Fruit fly (Drosophila melanogaster) ovary, adult (tissue): ENCODE data around the gene CG13658.

Experiments used
- CG17801 ChIP-seq: fragments of 200-800 bp; optimal IDR thresholded peaks from 2 replicates; lab custom pipeline; 2019; ENCODE audit warnings: missing biosample characterization, mild to moderate bottlenecking, missing genetic modification characterization, moderate library complexity; ENCODE audit not compliant: partially characterized antibody

The CG13658 gene

dm6 chr3R:25287128-25287527 is at the start of gene CG13658:
Gene CG13658 (plus strand): TSS chr3R:25287474.
- TF ChIP-seq CG17801: peak; percentile 40

dm6 chr3R:25238771-25239700 is 48.2 kb upstream of the CG13658 start:
- TF ChIP-seq CG17801: no peak

dm6 chr3R:25239880-25240279 is 47.4 kb upstream of the CG13658 start, which contains the start of gene to:
Gene to (plus strand): TSS chr3R:25240180.
- TF ChIP-seq CG17801: no peak

- TF ChIP-seq CG17801: no peak
These were observed 45.7 kb upstream of the CG13658 start, which contains the start of gene CG11854 for dm6 chr3R:25241507-25242070. Gene CG11854 (plus strand): TSS chr3R:25242020.

- TF ChIP-seq CG17801: no peak
These were observed 42.0 kb upstream of the CG13658 start, which contains the start of gene bam for dm6 chr3R:25245052-25245813. Gene bam (minus strand): TSS chr3R:25245109.

- peak; percentile 89 for TF ChIP-seq CG17801
These were observed 39.9 kb upstream of the CG13658 start, which contains the start of the genes RpS27 and Nup37 for dm6 chr3R:25247379-25247869. Gene RpS27 (minus strand): TSS chr3R:25247514. Gene Nup37 (plus strand): TSS chr3R:25247658.

- peak; percentile 66 for TF ChIP-seq CG17801
These were observed 37.8 kb upstream of the CG13658 start, which contains the start of gene Nup358 for dm6 chr3R:25249145-25250141. Gene Nup358 (plus strand): TSS chr3R:25249348.

- peak; percentile 97 for TF ChIP-seq CG17801
These were observed 28.5 kb upstream of the CG13658 start, which contains the start of gene CG11857 for dm6 chr3R:25258628-25259240. Gene CG11857 (plus strand): TSS chr3R:25258898.

dm6 chr3R:25260670-25261069 is 26.6 kb upstream of the CG13658 start:
- no peak for TF ChIP-seq CG17801

dm6 chr3R:25262322-25262761 is 24.9 kb upstream of the CG13658 start, which contains the start of the genes Kdsr and CG11858:
Gene Kdsr (minus strand): TSS chr3R:25262498.
Gene CG11858 (plus strand): TSS chr3R:25262741.
- TF ChIP-seq CG17801: peak; percentile 83

- peak; percentile 65 for TF ChIP-seq CG17801
These were observed 21.6 kb upstream of the CG13658 start, which contains the start of the genes GlnRS and RIOK2 for dm6 chr3R:25265589-25266201. Gene GlnRS (minus strand): TSS chr3R:25265721. Gene RIOK2 (plus strand): TSS chr3R:25265844.

- no peak for TF ChIP-seq CG17801
These were observed 20.5 kb upstream of the CG13658 start for dm6 chr3R:25266751-25267150.

dm6 chr3R:25269909-25270308 is 17.4 kb upstream of the CG13658 start, which contains the start of the genes CG11889 and CG11891:
Gene CG11889 (plus strand): TSS chr3R:25270209.
Gene CG11891 (plus strand): TSS chr3R:25270209.
- no peak for TF ChIP-seq CG17801

- TF ChIP-seq CG17801: no peak
These were observed 13.7 kb upstream of the CG13658 start, which contains the start of gene CG11878 for dm6 chr3R:25273537-25273936. Gene CG11878 (plus strand): TSS chr3R:25273837.
